Fruit fly (Drosophila melanogaster) whole organism, embryonic: ENCODE measurements around the gene CG33795.

Source experiments
- Asciz ChIP-seq: fragments of 200-800 bp; sonication (Bioruptor generic); optimal IDR thresholded peaks from 2 replicates; lab custom pipeline; 2017; ENCODE audit warnings: missing biosample characterization, mild to moderate bottlenecking, missing genetic modification characterization, missing genetic modification reagents
- B-H2 ChIP-seq: fragments of 200-800 bp; sonication (Bioruptor generic); optimal IDR thresholded peaks from 2 replicates; lab custom pipeline; 2018; ENCODE audit warnings: missing biosample characterization, mild to moderate bottlenecking, missing genetic modification characterization
- Bgb ChIP-seq: fragments of 200-800 bp; sonication (Bioruptor generic); IDR thresholded peaks from 2 replicates; pipeline ENCODE4 v1.3.6; 2022; ENCODE audit warnings: missing biosample characterization, missing genetic modification characterization; ENCODE audit not compliant: partially characterized antibody
- CG10959 ChIP-seq: fragments of 200-800 bp; sonication (Bioruptor generic); IDR thresholded peaks from 2 replicates; pipeline ENCODE4 v1.3.6; 2022; ENCODE audit warnings: missing biosample characterization, missing genetic modification characterization
- CG10979 ChIP-seq: fragments of 200-800 bp; sonication (Bioruptor generic); optimal IDR thresholded peaks from 2 replicates; lab custom pipeline; 2018; ENCODE audit warnings: missing biosample characterization, mild to moderate bottlenecking, missing genetic modification characterization, moderate library complexity
- CG11560 ChIP-seq: fragments of 200-800 bp; sonication (Bioruptor generic); IDR thresholded peaks from 3 replicates; pipeline ENCODE4 v1.3.6; 2022; ENCODE audit warnings: missing biosample characterization, missing genetic modification characterization
- CG12071 ChIP-seq: fragments of 200-800 bp; sonication (Bioruptor generic); optimal IDR thresholded peaks from 3 replicates; lab custom pipeline; 2018; ENCODE audit warnings: missing biosample characterization, mild to moderate bottlenecking, missing genetic modification characterization
- CG12219 ChIP-seq: fragments of 200-800 bp; sonication (Bioruptor generic); optimal IDR thresholded peaks from 3 replicates; lab custom pipeline; 2018; ENCODE audit warnings: missing biosample characterization, mild to moderate bottlenecking, missing genetic modification characterization
- CG13287 ChIP-seq: fragments of 200-800 bp; sonication (Bioruptor generic); IDR thresholded peaks from 2 replicates; pipeline ENCODE4 v1.3.6; 2022; ENCODE audit warnings: missing biosample characterization, missing genetic modification characterization; ENCODE audit not compliant: partially characterized antibody
- CG16815 ChIP-seq: fragments of 200-800 bp; sonication (Bioruptor generic); optimal IDR thresholded peaks from 3 replicates; lab custom pipeline; 2017; ENCODE audit warnings: missing biosample characterization, mild to moderate bottlenecking, missing genetic modification characterization
- CG17359 ChIP-seq: fragments of 200-800 bp; sonication (Bioruptor generic); optimal IDR thresholded peaks from 3 replicates; lab custom pipeline; 2018; ENCODE audit warnings: missing biosample characterization, mild to moderate bottlenecking, missing genetic modification characterization, moderate library complexity
- CG17568 ChIP-seq: fragments of 200-800 bp; sonication (Bioruptor generic); optimal IDR thresholded peaks from 2 replicates; lab custom pipeline; 2018; ENCODE audit warnings: missing biosample characterization, mild to moderate bottlenecking, missing genetic modification characterization, moderate library complexity
- CG1832 ChIP-seq: fragments of 200-800 bp; sonication (Bioruptor generic); optimal IDR thresholded peaks from 2 replicates; lab custom pipeline; 2017; ENCODE audit warnings: missing biosample characterization, mild to moderate bottlenecking, missing genetic modification characterization, inconsistent platforms
- CG18599 ChIP-seq: fragments of 200-800 bp; sonication (Bioruptor generic); optimal IDR thresholded peaks from 3 replicates; lab custom pipeline; 2017; ENCODE audit warnings: missing biosample characterization, missing genetic modification characterization, mild to moderate bottlenecking, moderate library complexity, missing genetic modification reagents
- CG2116 ChIP-seq: fragments of 200-800 bp; sonication (Bioruptor generic); optimal IDR thresholded peaks from 3 replicates; lab custom pipeline; 2018; ENCODE audit warnings: missing biosample characterization, mild to moderate bottlenecking, missing genetic modification characterization
- CG2120 ChIP-seq: fragments of 200-800 bp; sonication (Bioruptor generic); optimal IDR thresholded peaks from 3 replicates; lab custom pipeline; 2016; ENCODE audit warnings: missing biosample characterization, missing genetic modification characterization
- CG2678 ChIP-seq: fragments of 200-800 bp; sonication (Bioruptor generic); optimal IDR thresholded peaks from 3 replicates; lab custom pipeline; 2019; ENCODE audit warnings: missing biosample characterization, mild to moderate bottlenecking, missing genetic modification characterization, moderate library complexity
- CG2889 ChIP-seq: fragments of 200-800 bp; sonication (Bioruptor generic); IDR thresholded peaks from 3 replicates; pipeline ENCODE4 v1.3.6; 2022; ENCODE audit warnings: missing biosample characterization, missing genetic modification characterization
- CG42726 ChIP-seq: fragments of 200-800 bp; sonication (Bioruptor generic); IDR thresholded peaks from 2 replicates; pipeline ENCODE4 v1.3.6; 2022; ENCODE audit warnings: missing biosample characterization, missing genetic modification characterization; ENCODE audit not compliant: partially characterized antibody
- CG6765 ChIP-seq: fragments of 200-800 bp; sonication (Bioruptor generic); optimal IDR thresholded peaks from 3 replicates; lab custom pipeline; 2017; ENCODE audit warnings: missing biosample characterization, mild to moderate bottlenecking, missing genetic modification characterization
- CG9876 ChIP-seq: fragments of 200-800 bp; sonication (Bioruptor generic); optimal IDR thresholded peaks from 2 replicates; lab custom pipeline; 2016; ENCODE audit warnings: missing biosample characterization, missing genetic modification characterization
- CHES-1-like ChIP-seq: fragments of 200-800 bp; sonication (Bioruptor generic); optimal IDR thresholded peaks from 2 replicates; lab custom pipeline; 2016; ENCODE audit warnings: missing biosample characterization, missing genetic modification characterization
- Chrac-16 ChIP-seq: fragments of 200-800 bp; sonication (Bioruptor generic); optimal IDR thresholded peaks from 3 replicates; lab custom pipeline; 2016; ENCODE audit warnings: missing biosample characterization, missing genetic modification characterization
- D19A ChIP-seq: fragments of 200-800 bp; optimal IDR thresholded peaks from 3 replicates; lab custom pipeline; 2019; ENCODE audit warnings: missing biosample characterization, mild to moderate bottlenecking, missing genetic modification characterization, moderate library complexity
- Dek ChIP-seq: fragments of 200-800 bp; sonication (Bioruptor generic); optimal IDR thresholded peaks from 3 replicates; lab custom pipeline; 2019; ENCODE audit warnings: missing biosample characterization, mild to moderate bottlenecking, missing genetic modification characterization, moderate library complexity
- Elba2 ChIP-seq: fragments of 200-800 bp; sonication (Bioruptor generic); optimal IDR thresholded peaks from 3 replicates; lab custom pipeline; 2016; ENCODE audit warnings: missing biosample characterization, missing genetic modification characterization
- Ets97D ChIP-seq: fragments of 200-800 bp; sonication (Bioruptor generic); optimal IDR thresholded peaks from 3 replicates; lab custom pipeline; 2016; ENCODE audit warnings: missing biosample characterization, missing genetic modification characterization
- Gsc ChIP-seq: fragments of 200-800 bp; sonication (Bioruptor generic); IDR thresholded peaks from 2 replicates; pipeline ENCODE4 v1.3.6; 2022; ENCODE audit warnings: missing biosample characterization, missing genetic modification characterization
- Gug ChIP-seq: fragments of 200-800 bp; sonication (Bioruptor generic); IDR thresholded peaks from 4 replicates; pipeline ENCODE4 v1.3.6; 2022; ENCODE audit warnings: missing biosample characterization, missing genetic modification characterization
- Hr39 ChIP-seq: fragments of >200 bp; optimal IDR thresholded peaks from 2 replicates; lab custom pipeline; 2017
- Mrtf ChIP-seq: fragments of 200-800 bp; sonication (Bioruptor generic); IDR thresholded peaks from 3 replicates; pipeline ENCODE4 v1.3.6; 2022; ENCODE audit warnings: missing biosample characterization, missing genetic modification characterization
- PHDP ChIP-seq: fragments of 200-800 bp; sonication (Bioruptor generic); optimal IDR thresholded peaks from 3 replicates; lab custom pipeline; 2018; ENCODE audit warnings: missing biosample characterization, mild to moderate bottlenecking, missing genetic modification characterization, moderate library complexity
- Ptx1 ChIP-seq: fragments of 200-800 bp; sonication (Bioruptor generic); IDR thresholded peaks from 2 replicates; pipeline ENCODE4 v1.3.6; 2022; ENCODE audit warnings: missing biosample characterization, missing genetic modification characterization
- Ravus ChIP-seq: fragments of 200-800 bp; sonication (Bioruptor generic); IDR thresholded peaks from 2 replicates; pipeline ENCODE4 v1.3.6; 2022; ENCODE audit warnings: missing biosample characterization, missing genetic modification characterization
- Tbp ChIP-seq: fragments of >200 bp; optimal IDR thresholded peaks from 2 replicates; lab custom pipeline; 2018; ENCODE audit warnings: missing biosample characterization, missing genetic modification characterization
- aop ChIP-seq: fragments of 200-800 bp; sonication (Bioruptor generic); IDR thresholded peaks from 2 replicates; pipeline ENCODE4 v1.3.6; 2022; ENCODE audit warnings: missing biosample characterization, missing genetic modification characterization
- danr ChIP-seq: fragments of 200-800 bp; sonication (Bioruptor generic); IDR thresholded peaks from 2 replicates; pipeline ENCODE4 v1.3.6; 2022; ENCODE audit warnings: missing biosample characterization, missing genetic modification characterization
- dm ChIP-seq: fragments of 200-800 bp; sonication (Bioruptor generic); optimal IDR thresholded peaks from 3 replicates; lab custom pipeline; 2016; ENCODE audit warnings: missing biosample characterization, missing genetic modification characterization
- ems ChIP-seq: fragments of 200-800 bp; sonication (Bioruptor generic); optimal IDR thresholded peaks from 3 replicates; lab custom pipeline; 2016; ENCODE audit warnings: missing biosample characterization, missing genetic modification characterization
- esg ChIP-seq: fragments of 200-800 bp; sonication (Bioruptor generic); conservative IDR thresholded peaks from 2 replicates; pipeline ENCODE4 v1.3.6; 2022; ENCODE audit warnings: missing biosample characterization, missing genetic modification characterization
- gce ChIP-seq: fragments of 200-800 bp; sonication (Bioruptor generic); IDR thresholded peaks from 3 replicates; pipeline ENCODE4 v1.3.6; 2022; ENCODE audit warnings: missing biosample characterization, missing genetic modification characterization
- lmd ChIP-seq: fragments of 200-800 bp; sonication (Bioruptor generic); IDR thresholded peaks from 2 replicates; pipeline ENCODE4 v1.3.6; 2022; ENCODE audit warnings: missing biosample characterization, missing genetic modification characterization
- oc ChIP-seq: fragments of 200-800 bp; sonication (Bioruptor generic); optimal IDR thresholded peaks from 2 replicates; lab custom pipeline; 2018; ENCODE audit warnings: missing biosample characterization, mild to moderate bottlenecking, missing genetic modification characterization, moderate library complexity
- pfk ChIP-seq: fragments of 200-800 bp; sonication (Bioruptor generic); optimal IDR thresholded peaks from 2 replicates; lab custom pipeline; 2018; ENCODE audit warnings: missing biosample characterization, mild to moderate bottlenecking, missing genetic modification characterization, moderate library complexity
- slou ChIP-seq: fragments of 200-800 bp; sonication (Bioruptor generic); optimal IDR thresholded peaks from 3 replicates; lab custom pipeline; 2016; ENCODE audit warnings: missing biosample characterization, missing genetic modification characterization
- sob ChIP-seq: fragments of 200-800 bp; sonication (Bioruptor generic); IDR thresholded peaks from 2 replicates; pipeline ENCODE4 v1.3.6; 2022; ENCODE audit warnings: missing biosample characterization, missing genetic modification characterization
- sug ChIP-seq: fragments of 200-800 bp; optimal IDR thresholded peaks from 2 replicates; lab custom pipeline; 2019; ENCODE audit warnings: missing biosample characterization, mild to moderate bottlenecking, missing genetic modification characterization, moderate library complexity
- vnd ChIP-seq: fragments of 200-800 bp; sonication (Bioruptor generic); IDR thresholded peaks from 3 replicates; pipeline ENCODE4 v1.3.6; 2022; ENCODE audit warnings: missing biosample characterization, missing genetic modification characterization; ENCODE audit not compliant: partially characterized antibody

CG33795 gene

dm6 chr3L:16172809-16173276 is 1.7 kb upstream of the CG33795 start (continued):
- TF ChIP-seq D19A: peak; percentile 21
- peak; percentile 68 for TF ChIP-seq CG2678 (tag; lab: Kevin White, UChicago)
- TF ChIP-seq Ptx1 (GFP tag; lab: Robert Waterston, UW): no peak
- TF ChIP-seq CHES-1-like (GFP tag; lab: Kevin White, UChicago): no peak
- TF ChIP-seq lmd (GFP tag; lab: Robert Waterston, UW): no peak
- TF ChIP-seq esg (GFP tag; lab: Robert Waterston, UW): no peak
- TF ChIP-seq ems (GFP tag; lab: Kevin White, UChicago): no peak
- no peak for TF ChIP-seq B-H2
- no peak for TF ChIP-seq Gug (GFP tag; lab: Robert Waterston, UW)
- TF ChIP-seq PHDP (tag; lab: Kevin White, UChicago): peak; percentile 7
- TF ChIP-seq Dek: no peak
- TF ChIP-seq Bgb (GFP tag; lab: Robert Waterston, UW): no peak
- TF ChIP-seq oc: no peak
- TF ChIP-seq CG11560: no peak
- no peak for TF ChIP-seq Hr39 (lab: Kevin White, UChicago)
- TF ChIP-seq Chrac-16 (GFP tag; lab: Kevin White, UChicago): no peak
- peak; percentile 2 for TF ChIP-seq CG2120 (GFP tag; lab: Kevin White, UChicago)
- TF ChIP-seq CG13287 (GFP tag; lab: Robert Waterston, UW): no peak
- no peak for TF ChIP-seq CG1832
- no peak for TF ChIP-seq sob (GFP tag; lab: Robert Waterston, UW)
- no peak for TF ChIP-seq vnd (GFP tag; lab: Robert Waterston, UW)
- peak; percentile 54 for TF ChIP-seq CG10979 (tag; lab: Kevin White, UChicago)
- TF ChIP-seq Ets97D: no peak
- no peak for TF ChIP-seq Gsc
- TF ChIP-seq CG9876 (GFP tag; lab: Kevin White, UChicago): no peak
- TF ChIP-seq CG18599 (GFP tag; lab: Kevin White, UChicago): peak; percentile 44
- TF ChIP-seq slou (GFP tag; lab: Kevin White, UChicago): no peak
- no peak for TF ChIP-seq Elba2 (GFP tag; lab: Kevin White, UChicago)
- no peak for TF ChIP-seq aop (GFP tag; lab: Robert Waterston, UW)
- TF ChIP-seq Mrtf (GFP tag; lab: Robert Waterston, UW): no peak
- peak; percentile 16 for TF ChIP-seq CG6765 (GFP tag; lab: Kevin White, UChicago)
- no peak for TF ChIP-seq CG42726
- no peak for TF ChIP-seq CG17568 (GFP tag; lab: Kevin White, UChicago)
- TF ChIP-seq CG12219 (GFP tag; lab: Kevin White, UChicago): no peak
- no peak for TF ChIP-seq CG16815
- TF ChIP-seq CG2116: no peak
- TF ChIP-seq Tbp: no peak
- no peak for TF ChIP-seq CG2889 (GFP tag; lab: Robert Waterston, UW)
- no peak for TF ChIP-seq pfk (GFP tag; lab: Kevin White, UChicago)
- no peak for TF ChIP-seq danr (GFP tag; lab: Robert Waterston, UW)
- peak; percentile 31 for TF ChIP-seq CG17359 (tag; lab: Kevin White, UChicago)
- TF ChIP-seq sug: no peak
- TF ChIP-seq CG10959 (GFP tag; lab: Robert Waterston, UW): no peak
- TF ChIP-seq dm (GFP tag; lab: Kevin White, UChicago): no peak
- TF ChIP-seq CG12071 (GFP tag; lab: Kevin White, UChicago): no peak
- TF ChIP-seq Asciz (GFP tag; lab: Kevin White, UChicago): no peak
- TF ChIP-seq Ravus (GFP tag; lab: Robert Waterston, UW): no peak
- no peak for TF ChIP-seq gce (GFP tag; lab: Robert Waterston, UW)
